In the genomic region with DNA sequence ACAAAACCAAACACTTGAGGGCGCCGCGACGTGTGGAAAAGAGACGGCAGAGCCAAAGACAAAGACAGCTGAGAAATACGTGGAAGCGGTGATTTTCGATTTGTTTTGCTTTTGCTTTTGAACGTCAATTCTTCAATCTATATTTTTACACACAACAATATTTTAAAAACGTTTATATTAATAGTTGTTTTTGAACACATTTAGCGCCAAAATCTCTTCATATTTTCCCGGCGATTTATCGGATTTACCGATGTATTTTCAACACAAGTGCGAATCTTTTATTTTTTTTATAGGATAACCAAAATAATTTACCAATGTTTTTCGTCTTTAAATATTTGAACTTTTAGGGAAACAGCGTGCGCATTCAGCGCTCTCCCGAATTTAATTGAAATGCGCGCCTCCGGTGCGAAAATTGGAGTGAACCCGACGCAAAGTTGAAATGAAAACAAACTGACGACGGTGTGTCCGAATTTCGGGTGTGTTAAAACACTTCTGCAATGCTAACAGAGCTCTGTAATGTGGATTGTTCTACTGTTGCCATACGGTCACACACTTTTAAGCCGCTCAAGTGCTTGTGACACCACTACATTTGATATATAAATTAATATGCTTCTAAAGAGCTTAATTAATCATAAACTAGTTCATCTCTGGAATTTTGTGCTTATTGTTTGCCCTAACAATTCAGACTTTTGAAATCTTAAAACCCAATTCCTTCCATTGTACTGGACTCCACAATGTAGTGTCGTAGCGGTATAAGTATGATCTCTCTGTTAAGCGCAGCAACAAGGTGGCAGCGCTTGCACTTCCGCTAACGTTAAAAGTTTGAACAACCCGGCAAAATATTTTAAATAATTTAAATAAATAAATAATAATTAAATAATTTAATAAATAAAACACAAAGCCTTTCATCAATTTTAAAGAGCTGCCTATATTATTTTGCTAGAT, we compare ENCODE assay signal across 1 fruit fly cellular context.
TF ChIP-seq lines count a peak whose summit lies in the region.

TSS of gene app (minus strand) at position 499 of the 945 bp plus-strand sequence.

TF ChIP-seq in whole organism, embryonic, 481 proteins besides CTCF, POLR2A, EP300 and RAD21 (continued from another document and continues in another):
- TF ChIP-seq Usf (GFP tag; optimal IDR thresholded peaks at IDR 0.05; lab: Kevin White, UChicago) (peak; percentile 79), luna (GFP tag; optimal IDR thresholded peaks at IDR 0.05; lab: Kevin White, UChicago) (peak; percentile 61), CG17361 (GFP tag; IDR thresholded peaks at IDR 0.05; lab: Robert Waterston, UW) (peak; percentile 91), pfk (GFP tag; optimal IDR thresholded peaks at IDR 0.05; lab: Kevin White, UChicago) (peak; percentile 63), her (GFP tag; optimal IDR thresholded peaks at IDR 0.05; lab: Kevin White, UChicago) (peak; percentile 62), CG13894 (tag; optimal IDR thresholded peaks at IDR 0.05; lab: Kevin White, UChicago) (peak; percentile 79), lov (optimal IDR thresholded peaks at IDR 0.05; lab: Kevin White, UChicago) (no peak), lov (GFP tag; IDR thresholded peaks at IDR 0.05; lab: Robert Waterston, UW) (peak; percentile 86), chif (GFP tag; optimal IDR thresholded peaks at IDR 0.05; lab: Kevin White, UChicago) (peak; percentile 60 to 72), vnd (GFP tag; IDR thresholded peaks at IDR 0.05; lab: Robert Waterston, UW; ENCODE audit: partially characterized antibody) (no peak), cwo (GFP tag; optimal IDR thresholded peaks at IDR 0.05; lab: Kevin White, UChicago) (peak; percentile 76), pan (optimal IDR thresholded peaks at IDR 0.05; lab: Kevin White, UChicago) (no peak), pan (GFP tag; optimal IDR thresholded peaks at IDR 0.05 in 1 of 2, IDR thresholded peaks at IDR 0.05 in 1 of 2) (peak in 1 of 2 experiments; percentile 92), Lim3 (GFP tag; IDR thresholded peaks at IDR 0.05; lab: Robert Waterston, UW) (0 out of 2 replicates have a peak, but pooled peaks have one; percentile 43), ewg (GFP tag; optimal IDR thresholded peaks at IDR 0.05; lab: Kevin White, UChicago) (peak; percentile 80), Optix (GFP tag; IDR thresholded peaks at IDR 0.05; lab: Robert Waterston, UW) (peak; percentile 92), CG15011 (GFP tag; optimal IDR thresholded peaks at IDR 0.05; lab: Kevin White, UChicago) (peak; percentile 74), CG17912 (GFP tag; optimal IDR thresholded peaks at IDR 0.05; lab: Kevin White, UChicago) (peak; percentile 89), pzg (GFP tag; optimal IDR thresholded peaks at IDR 0.05; lab: Kevin White, UChicago) (peak; percentile 61), CG3847 (GFP tag; IDR thresholded peaks at IDR 0.05; lab: Robert Waterston, UW) (peak; percentile 84), CG9727 (GFP tag; optimal IDR thresholded peaks at IDR 0.05; lab: Kevin White, UChicago) (peak; percentile 90), CG14710 (tag; optimal IDR thresholded peaks at IDR 0.05; lab: Kevin White, UChicago) (peak; percentile 94), CG10147 (GFP tag; optimal IDR thresholded peaks at IDR 0.05; lab: Kevin White, UChicago) (peak; percentile 72), insv (GFP tag; optimal IDR thresholded peaks at IDR 0.05; lab: Kevin White, UChicago) (peak in 1 of 2 experiments; percentile 75), grn (GFP tag; optimal IDR thresholded peaks at IDR 0.05; lab: Kevin White, UChicago) (no peak), CG8388 (GFP tag; optimal IDR thresholded peaks at IDR 0.05; lab: Kevin White, UChicago) (peak; percentile 75), CG14050 (GFP tag; IDR thresholded peaks at IDR 0.05; lab: Robert Waterston, UW) (peak; percentile 88), ato (GFP tag; IDR thresholded peaks at IDR 0.05; lab: Robert Waterston, UW; ENCODE audit: partially characterized antibody) (no peak), CG2129 (GFP tag; IDR thresholded peaks at IDR 0.05; lab: Robert Waterston, UW; ENCODE audit: partially characterized antibody) (no peak), CG32772 (GFP tag; IDR thresholded peaks at IDR 0.05; lab: Robert Waterston, UW) (peak; percentile 88), wdn (GFP tag; IDR thresholded peaks at IDR 0.05; lab: Robert Waterston, UW) (peak; percentile 84), nerfin-1 (tag; optimal IDR thresholded peaks at IDR 0.05; lab: Kevin White, UChicago) (peak; percentile 71), fu2 (GFP tag; optimal IDR thresholded peaks at IDR 0.05; lab: Kevin White, UChicago) (peak; percentile 59), CG4282 (GFP tag; optimal IDR thresholded peaks at IDR 0.05; lab: Kevin White, UChicago) (no peak), CG1233 (GFP tag; optimal IDR thresholded peaks at IDR 0.05; lab: Kevin White, UChicago) (peak; percentile 89), CG16815 (GFP tag; optimal IDR thresholded peaks at IDR 0.05; lab: Kevin White, UChicago) (peak; percentile 74), C15 (GFP tag; IDR thresholded peaks at IDR 0.05; lab: Robert Waterston, UW) (peak; percentile 39; the same call in 1 of the 3 replicates), NfI (GFP tag; optimal IDR thresholded peaks at IDR 0.05; lab: Kevin White, UChicago) (peak; percentile 95), HmgD (GFP tag; optimal IDR thresholded peaks at IDR 0.05; lab: Kevin White, UChicago) (peak; percentile 1), BtbVII (GFP tag; optimal IDR thresholded peaks at IDR 0.05; lab: Kevin White, UChicago) (peak; percentile 80), bab2 (GFP tag; optimal IDR thresholded peaks at IDR 0.05; lab: Kevin White, UChicago) (peak; percentile 76), CG7357 (GFP tag; IDR thresholded peaks at IDR 0.05; lab: Robert Waterston, UW) (peak; percentile 84), CG30403 (GFP tag; optimal IDR thresholded peaks at IDR 0.05; lab: Kevin White, UChicago) (peak; percentile 81), CG8290 (GFP tag; optimal IDR thresholded peaks at IDR 0.05; lab: Kevin White, UChicago) (peak; percentile 49), CG8290 (tag; optimal IDR thresholded peaks at IDR 0.05; lab: Kevin White, UChicago) (peak in 1 of 2 experiments; percentile 89), ken (GFP tag; IDR thresholded peaks at IDR 0.05; lab: Robert Waterston, UW) (peak; percentile 95), eyg (GFP tag; optimal IDR thresholded peaks at IDR 0.05; lab: Kevin White, UChicago) (peak; percentile 50), Mad (GFP tag; optimal IDR thresholded peaks at IDR 0.05; lab: Kevin White, UChicago) (peak; percentile 80), gro (GFP tag; optimal IDR thresholded peaks at IDR 0.05; lab: Kevin White, UChicago) (peak; percentile 69), CoRest (tag; optimal IDR thresholded peaks at IDR 0.05; lab: Kevin White, UChicago) (peak; percentile 91), Six4 (GFP tag; optimal IDR thresholded peaks at IDR 0.05; lab: Kevin White, UChicago) (peak; percentile 70), repo (GFP tag; optimal IDR thresholded peaks at IDR 0.05; lab: Kevin White, UChicago) (peak; percentile 60), CG4424 (GFP tag; optimal IDR thresholded peaks at IDR 0.05; lab: Kevin White, UChicago) (peak; percentile 72), Hr51 (GFP tag; optimal IDR thresholded peaks at IDR 0.05; lab: Kevin White, UChicago) (peak; percentile 51 to 87), Gug (GFP tag; IDR thresholded peaks at IDR 0.05; lab: Robert Waterston, UW) (peak; percentile 87), row (GFP tag; IDR thresholded peaks at IDR 0.05; lab: Robert Waterston, UW) (peak; percentile 95), da (GFP tag; optimal IDR thresholded peaks at IDR 0.05; lab: Kevin White, UChicago) (no peak), br (optimal IDR thresholded peaks at IDR 0.05; lab: Kevin White, UChicago) (no peak), NC2β (GFP tag; optimal IDR thresholded peaks at IDR 0.05; lab: Kevin White, UChicago) (peak; percentile 71), pnt (GFP tag; optimal IDR thresholded peaks at IDR 0.05; lab: Kevin White, UChicago) (peak; percentile 63), CG2875 (GFP tag; optimal IDR thresholded peaks at IDR 0.05; lab: Kevin White, UChicago) (peak; percentile 56), ro (GFP tag; IDR thresholded peaks at IDR 0.05; lab: Robert Waterston, UW) (peak; percentile 81), sisA (GFP tag; IDR thresholded peaks at IDR 0.05; lab: Robert Waterston, UW) (peak; percentile 70), TFAM (GFP tag; optimal IDR thresholded peaks at IDR 0.05; lab: Kevin White, UChicago) (peak; percentile 40), Rx (GFP tag; IDR thresholded peaks at IDR 0.05; lab: Robert Waterston, UW) (peak; percentile 88), oc (tag; optimal IDR thresholded peaks at IDR 0.05; lab: Kevin White, UChicago) (peak; percentile 54), BEAF-32 (GFP tag; optimal IDR thresholded peaks at IDR 0.05; lab: Kevin White, UChicago) (peak; percentile 23), lola (GFP tag; optimal IDR thresholded peaks at IDR 0.05; lab: Kevin White, UChicago) (peak in 1 of 3 experiments; percentile 75), odd (GFP tag; optimal IDR thresholded peaks at IDR 0.05; lab: Kevin White, UChicago) (peak; percentile 85), bbx (GFP tag; IDR thresholded peaks at IDR 0.05; lab: Robert Waterston, UW; ENCODE audit: partially characterized antibody) (peak; percentile 63), PHDP (tag; optimal IDR thresholded peaks at IDR 0.05; lab: Kevin White, UChicago) (peak; percentile 89), bsh (GFP tag; optimal IDR thresholded peaks at IDR 0.05; lab: Kevin White, UChicago) (peak; percentile 63 to 83), kni (GFP tag; optimal IDR thresholded peaks at IDR 0.05; lab: Kevin White, UChicago) (peak; percentile 73), Fer1 (GFP tag; optimal IDR thresholded peaks at IDR 0.05; lab: Kevin White, UChicago) (peak; percentile 88), ab (GFP tag; optimal IDR thresholded peaks at IDR 0.05; lab: Kevin White, UChicago) (no peak), gcm (GFP tag; optimal IDR thresholded peaks at IDR 0.05; lab: Kevin White, UChicago) (peak; percentile 69), gem (tag; optimal IDR thresholded peaks at IDR 0.05; lab: Kevin White, UChicago) (peak; percentile 90), CG6254 (GFP tag; optimal IDR thresholded peaks at IDR 0.05; lab: Kevin White, UChicago) (peak; percentile 73), mam (GFP tag; optimal IDR thresholded peaks at IDR 0.05; lab: Kevin White, UChicago) (peak; percentile 74), jing (GFP tag; optimal IDR thresholded peaks at IDR 0.05; lab: Kevin White, UChicago) (peak; percentile 78), Sox102F (GFP tag; optimal IDR thresholded peaks at IDR 0.05; lab: Kevin White, UChicago) (peak; percentile 87), Hr3 (GFP tag; optimal IDR thresholded peaks at IDR 0.05; lab: Kevin White, UChicago) (peak; percentile 72), Xrp1 (GFP tag; IDR thresholded peaks at IDR 0.05; lab: Robert Waterston, UW) (peak; percentile 95), Stat92E (GFP tag; optimal IDR thresholded peaks at IDR 0.05; lab: Kevin White, UChicago) (no peak), croc (GFP tag; conservative IDR thresholded peaks at IDR 0.05; lab: Robert Waterston, UW) (peak; percentile 81), CG6272 (GFP tag; IDR thresholded peaks at IDR 0.05; lab: Robert Waterston, UW) (peak; percentile 78), CG17385 (GFP tag; optimal IDR thresholded peaks at IDR 0.05; lab: Kevin White, UChicago) (peak; percentile 83), CG3838 (GFP tag; optimal IDR thresholded peaks at IDR 0.05; lab: Kevin White, UChicago) (peak; percentile 60), CG5245 (GFP tag; optimal IDR thresholded peaks at IDR 0.05; lab: Kevin White, UChicago) (peak; percentile 53), CG7745 (tag; optimal IDR thresholded peaks at IDR 0.05; lab: Kevin White, UChicago) (no peak), ssp (GFP tag; IDR thresholded peaks at IDR 0.05; lab: Robert Waterston, UW) (peak; percentile 84), kah (GFP tag; optimal IDR thresholded peaks at IDR 0.05; lab: Kevin White, UChicago) (peak; percentile 59), CG32532 (GFP tag; IDR thresholded peaks at IDR 0.05; lab: Robert Waterston, UW) (peak; percentile 90), NFAT (GFP tag; IDR thresholded peaks at IDR 0.05; lab: Robert Waterston, UW) (peak; percentile 84), Doc3 (GFP tag; IDR thresholded peaks at IDR 0.05; lab: Robert Waterston, UW; ENCODE audit: partially characterized antibody) (no peak), vvl (GFP tag; IDR thresholded peaks at IDR 0.05; lab: Robert Waterston, UW) (peak; percentile 96), Ets65A (GFP tag; lab: Kevin White, UChicago) (peak; percentile 96), CkIIα-i1 (GFP tag; IDR thresholded peaks at IDR 0.05; lab: Robert Waterston, UW) (no peak), CG4328 (GFP tag; optimal IDR thresholded peaks at IDR 0.05; lab: Kevin White, UChicago) (peak; percentile 94), Bgb (GFP tag; IDR thresholded peaks at IDR 0.05; lab: Robert Waterston, UW; ENCODE audit: partially characterized antibody) (peak; percentile 46; the same call in 1 of the 2 replicates), CG7963 (GFP tag; IDR thresholded peaks at IDR 0.05; lab: Robert Waterston, UW; ENCODE audit: partially characterized antibody) (no peak), crc (GFP tag; optimal IDR thresholded peaks at IDR 0.05; lab: Kevin White, UChicago) (peak; percentile 68), HLH54F (GFP tag; optimal IDR thresholded peaks at IDR 0.05; lab: Kevin White, UChicago) (peak; percentile 73), CG10366 (GFP tag; IDR thresholded peaks at IDR 0.05; lab: Robert Waterston, UW) (peak; percentile 87), tin (GFP tag; optimal IDR thresholded peaks at IDR 0.05; lab: Kevin White, UChicago) (peak; percentile 75), CG4360 (GFP tag; IDR thresholded peaks at IDR 0.05; lab: Robert Waterston, UW) (peak; percentile 62), unpg (GFP tag; optimal IDR thresholded peaks at IDR 0.05; lab: Kevin White, UChicago) (peak; percentile 89), sqz (GFP tag; optimal IDR thresholded peaks at IDR 0.05; lab: Kevin White, UChicago) (no peak), CG31441 (GFP tag; IDR thresholded peaks at IDR 0.05; lab: Robert Waterston, UW) (peak; percentile 86), lab (GFP tag; optimal IDR thresholded peaks at IDR 0.05; lab: Kevin White, UChicago) (peak; percentile 91), CG8765 (GFP tag; IDR thresholded peaks at IDR 0.05; lab: Robert Waterston, UW) (no peak; the same call in none of the 2 replicates), CG30020 (tag; optimal IDR thresholded peaks at IDR 0.05; lab: Kevin White, UChicago) (peak; percentile 61), CG6791 (GFP tag; IDR thresholded peaks at IDR 0.05; lab: Robert Waterston, UW; ENCODE audit: partially characterized antibody) (peak; percentile 51; the same call in 2 of the 3 replicates), CG9797 (GFP tag; optimal IDR thresholded peaks at IDR 0.05; lab: Kevin White, UChicago) (peak; percentile 58), CG11560 (tag; IDR thresholded peaks at IDR 0.05; lab: Robert Waterston, UW) (0 out of 3 replicates have a peak, but pooled peaks have one; percentile 59), CG34422 (GFP tag; IDR thresholded peaks at IDR 0.05; lab: Robert Waterston, UW) (peak; percentile 94), dati (GFP tag; IDR thresholded peaks at IDR 0.05; lab: Robert Waterston, UW) (peak; percentile 43; the same call in 1 of the 2 replicates)
